Worm (Caenorhabditis elegans) whole organism, L2 larva: ENCODE data around the gene tre-5.
"Not testable (repeated sequence)": the region's sequence is repeated elsewhere in the genome, so short reads cannot be mapped to it uniquely, and the experiment has no call there.

Experiments
- blmp-1 ChIP-seq: sonication (generic microtip); optimal IDR thresholded peaks from 2 replicates; lab custom pipeline; 2017; ENCODE audit warnings: missing genetic modification characterization, mild to moderate bottlenecking, missing compliant biosample characterization, antibody characterized with exemption, moderate library complexity; ENCODE audit not compliant: insufficient read depth
- fos-1 ChIP-seq: fragments of 150-350 bp; optimal IDR thresholded peaks from 2 replicates; lab custom pipeline; 2014; ENCODE audit warnings: missing biosample characterization, missing genetic modification characterization
- lin-11 ChIP-seq: fragments of 150-350 bp; sonication (generic microtip); optimal IDR thresholded peaks from 2 replicates; lab custom pipeline; 2014; ENCODE audit warnings: missing biosample characterization, missing genetic modification characterization, inconsistent platforms, mixed read lengths
- lsy-2 ChIP-seq, 2 experiments: fragments of 150-350 bp in 1 of 2; sonication (generic microtip) in 1 of 2; optimal IDR thresholded peaks; 2 replicates each; lab custom pipeline; 2014 to 2017; ENCODE audit warnings: missing biosample characterization in 2 of 2, missing genetic modification characterization in 2 of 2
- mbf-1 ChIP-seq: sonication (generic microtip); optimal IDR thresholded peaks from 2 replicates; lab custom pipeline; 2017; ENCODE audit warnings: missing biosample characterization, missing genetic modification characterization
- mdl-1 ChIP-seq, 2 experiments: fragments of 150-350 bp in 1 of 2; sonication (generic microtip) in 1 of 2; optimal IDR thresholded peaks; 2 replicates each; lab custom pipeline; 2017; ENCODE audit warnings: missing biosample characterization in 2 of 2, missing genetic modification characterization in 2 of 2
- nhr-129 ChIP-seq: fragments of 150-350 bp; optimal IDR thresholded peaks from 2 replicates; lab custom pipeline; 2014; ENCODE audit warnings: missing biosample characterization, missing genetic modification characterization
- nhr-25 ChIP-seq: fragments of 150-350 bp; sonication (generic microtip); optimal IDR thresholded peaks from 3 replicates; lab custom pipeline; 2014; ENCODE audit warnings: missing biosample characterization, missing genetic modification characterization
- sma-9 ChIP-seq, 2 experiments: fragments of 150-350 bp in 1 of 2; sonication (generic microtip) in 1 of 2; optimal IDR thresholded peaks; 2 replicates each; lab custom pipeline; 2014 to 2016; ENCODE audit warnings: missing genetic modification characterization in 2 of 2, mild to moderate bottlenecking in 1 of 2, missing biosample characterization in 1 of 2, missing compliant biosample characterization in 1 of 2, missing genetic modification reagents in 1 of 2, moderate library complexity in 1 of 2
- unc-55 ChIP-seq: fragments of 150-350 bp; sonication (generic microtip); optimal IDR thresholded peaks from 3 replicates; lab custom pipeline; 2014; ENCODE audit warnings: missing biosample characterization, missing genetic modification reagents, missing genetic modification characterization
- unc-62 ChIP-seq: fragments of 150-350 bp; optimal IDR thresholded peaks from 2 replicates; lab custom pipeline; 2014; ENCODE audit warnings: missing biosample characterization, missing genetic modification reagents, missing genetic modification characterization
- zag-1 ChIP-seq: fragments of 150-350 bp; optimal IDR thresholded peaks from 2 replicates; lab custom pipeline; 2014; ENCODE audit warnings: missing biosample characterization, missing genetic modification characterization
- ztf-11 ChIP-seq: sonication (generic microtip); optimal IDR thresholded peaks from 2 replicates; lab custom pipeline; 2017; ENCODE audit warnings: missing biosample characterization, missing genetic modification characterization
- ztf-4 ChIP-seq: fragments of 150-350 bp; optimal IDR thresholded peaks from 2 replicates; lab custom pipeline; 2014; ENCODE audit warnings: missing biosample characterization, missing genetic modification characterization

DNA sequence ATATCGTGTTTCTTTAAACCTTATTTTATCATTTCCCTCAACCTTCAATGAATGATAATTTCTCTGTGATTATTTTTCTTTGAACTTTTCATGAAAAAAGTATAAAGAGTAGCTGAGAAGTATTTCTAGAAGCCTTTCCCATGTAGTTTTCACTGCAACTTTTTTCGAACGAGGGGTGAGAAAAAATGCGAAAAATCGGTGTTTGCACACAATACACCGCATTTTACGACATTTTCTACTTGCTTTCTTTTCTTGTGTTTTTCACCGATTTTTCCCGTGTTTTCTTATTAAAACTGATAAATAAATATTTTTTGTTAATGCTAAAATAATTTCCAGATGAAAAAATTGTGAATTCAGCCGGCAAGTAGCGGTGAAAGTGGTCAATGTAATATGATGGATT, 43.8 kb upstream of the tre-5 start, which contains the start of gene C50D2.10:
- not testable (repeated sequence) for TF ChIP-seq mdl-1 (tag; optimal IDR thresholded peaks at IDR 0.05; lab: Kevin White, UChicago); blmp-1; sma-9 (GFP tag; optimal IDR thresholded peaks at IDR 0.05; lab: Kevin White, UChicago); sma-9 (tag; optimal IDR thresholded peaks at IDR 0.05; lab: Kevin White, UChicago); lin-11 (tag; lab: Kevin White, UChicago); fos-1; lsy-2 (tag; optimal IDR thresholded peaks at IDR 0.05; lab: Kevin White, UChicago); nhr-25 (tag; lab: Kevin White, UChicago); ztf-11 (tag; lab: Kevin White, UChicago); unc-55 (GFP tag; lab: Kevin White, UChicago); unc-62 (GFP tag; lab: Kevin White, UChicago); ztf-4 (tag; lab: Kevin White, UChicago); mbf-1 (tag; lab: Kevin White, UChicago); zag-1; nhr-129
